Worm (Caenorhabditis elegans) whole organism, L1 larva: ENCODE data around the gene lin-25.

Source experiments
- C04F5.9 ChIP-seq: sonication (generic microtip); optimal IDR thresholded peaks from 2 replicates; lab custom pipeline; 2016; ENCODE audit warnings: missing genetic modification characterization, missing compliant biosample characterization
- C34B4.2 ChIP-seq: sonication (generic microtip); optimal IDR thresholded peaks from 2 replicates; lab custom pipeline; 2017; ENCODE audit warnings: mild to moderate bottlenecking, missing genetic modification characterization, missing compliant biosample characterization
- ama-1 ChIP-seq: fragments of 150-350 bp; optimal IDR thresholded peaks from 2 replicates; lab custom pipeline; 2014
- blmp-1 ChIP-seq: fragments of 150-350 bp; optimal IDR thresholded peaks from 2 replicates; lab custom pipeline; 2014; ENCODE audit warnings: missing biosample characterization, missing genetic modification characterization
- ceh-8 ChIP-seq: fragments of 200-800 bp; sonication (Bioruptor generic); optimal IDR thresholded peaks from 2 replicates; lab custom pipeline; 2018; ENCODE audit warnings: mild to moderate bottlenecking, missing genetic modification characterization, moderate library complexity, missing compliant biosample characterization
- ceh-82 ChIP-seq, 3 experiments: fragments of 150-350 bp in 1 of 3; sonication (generic microtip) in 2 of 3; optimal IDR thresholded peaks; 2 replicates each; lab custom pipeline; 2014 to 2017; ENCODE audit warnings: missing biosample characterization in 3 of 3, missing genetic modification characterization in 3 of 3
- ceh-88 ChIP-seq: fragments of 200-800 bp; sonication (Bioruptor generic); IDR thresholded peaks from 2 replicates; pipeline ENCODE4 v1.3.6; 2022; ENCODE audit warnings: missing genetic modification characterization, missing compliant biosample characterization
- ces-1 ChIP-seq: fragments of 150-350 bp; optimal IDR thresholded peaks from 2 replicates; lab custom pipeline; 2014; ENCODE audit warnings: missing biosample characterization, missing genetic modification reagents, missing genetic modification characterization
- dpl-1 ChIP-seq, 3 experiments: fragments of 150-350 bp in 2 of 3; sonication (generic microtip) in 1 of 3; optimal IDR thresholded peaks; 2 replicates each; lab custom pipeline; 2014 to 2017; ENCODE audit warnings: missing biosample characterization in 3 of 3, missing genetic modification characterization in 3 of 3, missing genetic modification reagents in 3 of 3
- dsc-1 ChIP-seq: sonication (generic microtip); optimal IDR thresholded peaks from 2 replicates; lab custom pipeline; 2016; ENCODE audit warnings: mild to moderate bottlenecking, missing genetic modification characterization, missing compliant biosample characterization
- efl-1 ChIP-seq, 4 experiments: fragments of 150-350 bp; optimal IDR thresholded peaks in 3 of 4; peaks in 1 of 4; 1 replicate in 1 of 4; 2 replicates in 3 of 4; lab custom pipeline; 2014; ENCODE audit warnings: missing biosample characterization in 2 of 4, missing genetic modification characterization in 2 of 4, missing genetic modification reagents in 2 of 4
- egl-13 ChIP-seq: sonication (generic microtip); optimal IDR thresholded peaks from 2 replicates; lab custom pipeline; 2016; ENCODE audit warnings: missing genotype, missing genetic modification reagents, missing genetic modification characterization, missing compliant biosample characterization
- egl-27 ChIP-seq, 2 experiments: fragments of 150-350 bp in 1 of 2; sonication (generic microtip); optimal IDR thresholded peaks; 3 replicates each; lab custom pipeline; 2017 to 2018; ENCODE audit warnings: missing biosample characterization in 2 of 2, missing genetic modification characterization in 2 of 2, missing genetic modification reagents in 2 of 2
- fkh-4 ChIP-seq: sonication (generic microtip); optimal IDR thresholded peaks from 2 replicates; lab custom pipeline; 2016; ENCODE audit warnings: missing compliant biosample characterization, missing genetic modification characterization, borderline replicate concordance
- fos-1 ChIP-seq: fragments of 150-350 bp; optimal IDR thresholded peaks from 2 replicates; lab custom pipeline; 2014; ENCODE audit warnings: missing biosample characterization, missing genetic modification characterization
- irx-1 ChIP-seq: sonication (generic microtip); optimal IDR thresholded peaks from 2 replicates; lab custom pipeline; 2016; ENCODE audit warnings: missing genetic modification characterization, missing compliant biosample characterization
- lin-13 ChIP-seq: fragments of 150-350 bp; optimal IDR thresholded peaks from 2 replicates; lab custom pipeline; 2014; ENCODE audit warnings: missing biosample characterization, missing genetic modification reagents, missing genetic modification characterization
- lin-14 ChIP-seq: fragments of 200-800 bp; sonication (Bioruptor generic); optimal IDR thresholded peaks from 2 replicates; lab custom pipeline; 2018; ENCODE audit warnings: mild to moderate bottlenecking, missing genetic modification characterization, moderate library complexity, missing compliant biosample characterization
- lin-35 ChIP-seq, 2 experiments: fragments of 150-350 bp; optimal IDR thresholded peaks; 2 replicates each; lab custom pipeline; 2014; ENCODE audit warnings: missing biosample characterization in 2 of 2, missing genetic modification characterization in 2 of 2, missing genetic modification reagents in 2 of 2
- lsy-2 ChIP-seq, 2 experiments: fragments of 150-350 bp; optimal IDR thresholded peaks; 2 replicates each; lab custom pipeline; 2014; ENCODE audit warnings: missing biosample characterization in 2 of 2, missing genetic modification characterization in 2 of 2
- mep-1 ChIP-seq: fragments of 150-350 bp; optimal IDR thresholded peaks from 2 replicates; lab custom pipeline; 2014; ENCODE audit warnings: missing biosample characterization, missing genetic modification characterization
- nhr-11 ChIP-seq: fragments of 150-350 bp; optimal IDR thresholded peaks from 2 replicates; lab custom pipeline; 2014; ENCODE audit warnings: missing biosample characterization, missing genetic modification characterization
- nhr-12 ChIP-seq: sonication (generic microtip); optimal IDR thresholded peaks from 2 replicates; lab custom pipeline; 2017; ENCODE audit warnings: missing biosample characterization, missing genetic modification characterization
- nhr-19 ChIP-seq: fragments of 200-800 bp; sonication (Bioruptor generic); conservative IDR thresholded peaks from 2 replicates; pipeline ENCODE4 v1.3.6; 2022; ENCODE audit warnings: missing genetic modification characterization, missing compliant biosample characterization
- nhr-84 ChIP-seq: sonication (generic microtip); optimal IDR thresholded peaks from 2 replicates; lab custom pipeline; 2017; ENCODE audit warnings: missing biosample characterization, missing genetic modification characterization
- nhr-90 ChIP-seq: sonication (generic microtip); optimal IDR thresholded peaks from 2 replicates; lab custom pipeline; 2016; ENCODE audit warnings: mild to moderate bottlenecking, missing genetic modification characterization, missing compliant biosample characterization; ENCODE audit not compliant: poor library complexity
- rnt-1 ChIP-seq: sonication (generic microtip); optimal IDR thresholded peaks from 2 replicates; lab custom pipeline; 2016; ENCODE audit warnings: mild to moderate bottlenecking, missing genetic modification characterization, moderate library complexity, missing compliant biosample characterization
- skn-1 ChIP-seq: fragments of 150-350 bp; optimal IDR thresholded peaks from 2 replicates; lab custom pipeline; 2014; ENCODE audit warnings: missing biosample characterization, missing genetic modification characterization
- snpc-4 ChIP-seq: fragments of 150-350 bp; optimal IDR thresholded peaks from 2 replicates; lab custom pipeline; 2014; ENCODE audit warnings: missing biosample characterization, missing genetic modification characterization
- sox-4 ChIP-seq: sonication (generic microtip); optimal IDR thresholded peaks from 2 replicates; lab custom pipeline; 2016; ENCODE audit warnings: missing genetic modification characterization, missing compliant biosample characterization
- unc-130 ChIP-seq: fragments of 150-350 bp; optimal IDR thresholded peaks from 2 replicates; lab custom pipeline; 2017; ENCODE audit warnings: missing biosample characterization, missing genetic modification characterization, inconsistent platforms

lin-25 gene

ce11 chrV:12697364-12697901 lies 47.7 kb downstream of the lin-25 start, which contains the start of gene istr-1 (continued):
- TF ChIP-seq lin-35 (GFP tag; optimal IDR thresholded peaks at IDR 0.05; lab: Kevin White, UChicago) (peak; percentile 33 to 52), skn-1 (tag; lab: Kevin White, UChicago) (peak; percentile 6), dsc-1 (tag; lab: Kevin White, UChicago) (peak; percentile 5), ceh-8 (GFP tag; lab: Kevin White, UChicago) (no peak), snpc-4 (tag; lab: Kevin White, UChicago) (peak; percentile 16), fos-1 (peak; percentile 49), egl-27 (tag; optimal IDR thresholded peaks at IDR 0.05; lab: Kevin White, UChicago) (no peak), fkh-4 (no peak), ceh-82 (tag; optimal IDR thresholded peaks at IDR 0.05; lab: Kevin White, UChicago) (peak in 1 of 3 experiments; percentile 16), nhr-11 (tag; lab: Kevin White, UChicago) (no peak), nhr-12 (tag; lab: Kevin White, UChicago) (no peak), C34B4.2 (tag; lab: Kevin White, UChicago) (no peak), rnt-1 (tag; lab: Kevin White, UChicago) (no peak), lsy-2 (tag; optimal IDR thresholded peaks at IDR 0.05; lab: Kevin White, UChicago) (peak in 1 of 2 experiments; percentile 33), blmp-1 (tag; lab: Kevin White, UChicago) (no peak), dpl-1 (GFP tag; optimal IDR thresholded peaks at IDR 0.05; lab: Kevin White, UChicago) (peak in 2 of 3 experiments; percentile 7 to 51)
- TF ChIP-seq, all 84 proteins: peak for 14

ce11 chrV:12701613-12702012 lies 51.9 kb downstream of the lin-25 start:
- TF ChIP-seq nhr-84 (tag; lab: Kevin White, UChicago) (no peak), ces-1 (GFP tag; lab: Kevin White, UChicago) (peak; percentile 42), lin-14 (GFP tag; lab: Kevin White, UChicago) (peak; percentile 73)

ce11 chrV:12704077-12704476 lies 54.4 kb downstream of the lin-25 start, which contains the start of gene R11D1.1:
TSS of gene R11D1.1 (plus strand) at chrV:12704377.
- TF ChIP-seq C34B4.2 (tag; lab: Kevin White, UChicago): no peak
- TF ChIP-seq C04F5.9 (tag; lab: Kevin White, UChicago): no peak
- TF ChIP-seq ceh-88 (GFP tag; lab: Robert Waterston, UW): no peak

DNA sequence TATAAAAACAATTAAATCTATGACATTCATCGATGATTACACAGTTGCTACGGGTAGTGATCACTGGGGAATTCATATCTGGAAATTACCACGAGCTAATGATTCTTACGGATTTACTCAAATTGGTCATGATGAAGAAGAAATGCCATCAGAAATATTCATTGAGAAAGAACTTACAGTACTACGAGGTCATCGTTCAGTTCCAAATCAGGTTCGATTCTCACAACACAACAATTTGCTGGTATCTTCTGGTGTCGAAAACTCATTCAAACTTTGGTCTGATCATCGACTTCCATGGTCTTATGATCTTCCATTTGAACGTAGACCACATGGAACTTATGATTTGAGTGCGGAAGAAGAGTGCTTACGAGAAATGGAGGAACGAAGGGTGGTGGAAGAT lies 56.8 kb downstream of the lin-25 start:
- TF ChIP-seq efl-1 (optimal IDR thresholded peaks at IDR 0.05; lab: Kevin White, UChicago): no peak
- TF ChIP-seq efl-1 (GFP tag; optimal IDR thresholded peaks at IDR 0.05 in 1 of 2; lab: Kevin White, UChicago): peak in 1 of 2 experiments; percentile 65
- TF ChIP-seq nhr-19 (GFP tag; lab: Robert Waterston, UW): no peak
- TF ChIP-seq, all 84 proteins: peak for 1

DNA sequence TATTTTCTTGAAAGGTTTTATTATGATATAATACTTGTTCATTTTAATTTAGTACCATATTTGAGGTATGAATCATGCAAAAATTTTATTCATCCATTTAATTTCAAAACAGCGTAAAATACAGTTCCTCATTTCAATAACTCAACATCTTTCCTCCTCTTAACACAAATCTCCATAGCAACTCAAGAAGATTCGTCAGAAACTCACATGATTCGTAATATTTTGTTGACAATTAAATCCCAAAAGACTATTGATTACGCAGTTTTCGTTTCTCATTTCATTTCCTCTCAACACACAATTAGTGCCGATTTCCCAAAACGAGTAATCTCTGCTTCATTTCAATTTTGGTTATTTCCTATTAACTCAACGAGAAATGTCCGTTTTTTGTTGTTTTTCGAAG lies 58.6 kb downstream of the lin-25 start, which contains the start of gene R11D1.2:
Gene R11D1.2, plus strand, starts transcription at position 301 of the 400 bp plus-strand sequence.
- TF ChIP-seq irx-1 (tag; lab: Kevin White, UChicago) (no peak), egl-13 (tag; lab: Kevin White, UChicago) (no peak), unc-130 (no peak), rnt-1 (tag; lab: Kevin White, UChicago) (no peak), nhr-90 (tag; lab: Kevin White, UChicago) (no peak), lin-13 (GFP tag; lab: Kevin White, UChicago) (no peak), sox-4 (tag; lab: Kevin White, UChicago) (no peak), ama-1 (lab: Kevin White, UChicago) (no peak), fkh-4 (no peak), mep-1 (no peak), ceh-8 (GFP tag; lab: Kevin White, UChicago) (peak; percentile 1), efl-1 (optimal IDR thresholded peaks at IDR 0.05; lab: Kevin White, UChicago) (no peak), efl-1 (GFP tag; optimal IDR thresholded peaks at IDR 0.05 in 1 of 2; lab: Kevin White, UChicago) (peak in 1 of 2 experiments; percentile 77)
